Worm (Caenorhabditis elegans) whole organism, late embryonic: ENCODE results near the gene C33D3.4.

Experiments used
- C08G9.2 ChIP-seq: sonication (generic microtip); optimal IDR thresholded peaks from 2 replicates; lab custom pipeline; 2016; ENCODE audit warnings: mild to moderate bottlenecking, missing genetic modification characterization, moderate library complexity, missing compliant biosample characterization
- C38D4.7 ChIP-seq: fragments of 200-800 bp; sonication (Bioruptor generic); optimal IDR thresholded peaks from 2 replicates; lab custom pipeline; 2018; ENCODE audit warnings: mild to moderate bottlenecking, missing genetic modification characterization, moderate library complexity, missing compliant biosample characterization
- F13H6.1 ChIP-seq: sonication (generic microtip); optimal IDR thresholded peaks from 2 replicates; lab custom pipeline; 2016; ENCODE audit warnings: missing genetic modification characterization, missing compliant biosample characterization
- ahr-1 ChIP-seq: sonication (generic microtip); optimal IDR thresholded peaks from 2 replicates; lab custom pipeline; 2016; ENCODE audit warnings: missing genetic modification characterization, missing compliant biosample characterization
- ceh-18 ChIP-seq: sonication (generic microtip); optimal IDR thresholded peaks from 2 replicates; lab custom pipeline; 2016; ENCODE audit warnings: missing genetic modification characterization, missing compliant biosample characterization
- ceh-2 ChIP-seq: sonication (generic microtip); optimal IDR thresholded peaks from 2 replicates; lab custom pipeline; 2016; ENCODE audit warnings: missing genotype, missing genetic modification characterization, missing compliant biosample characterization
- ceh-22 ChIP-seq: sonication (generic microtip); optimal IDR thresholded peaks from 2 replicates; lab custom pipeline; 2017; ENCODE audit warnings: missing biosample characterization, missing genetic modification characterization
- ceh-24 ChIP-seq: sonication (generic microtip); optimal IDR thresholded peaks from 2 replicates; lab custom pipeline; 2016; ENCODE audit warnings: mild to moderate bottlenecking, missing genetic modification characterization, missing compliant biosample characterization
- ceh-30 ChIP-seq: fragments of 150-350 bp; optimal IDR thresholded peaks from 2 replicates; lab custom pipeline; 2014; ENCODE audit warnings: missing biosample characterization, missing genetic modification characterization
- ceh-31 ChIP-seq: sonication (generic microtip); optimal IDR thresholded peaks from 2 replicates; lab custom pipeline; 2016; ENCODE audit warnings: missing genetic modification characterization, missing compliant biosample characterization
- ceh-34 ChIP-seq: sonication (generic microtip); optimal IDR thresholded peaks from 2 replicates; lab custom pipeline; 2016; ENCODE audit warnings: mild to moderate bottlenecking, missing genetic modification characterization, missing compliant biosample characterization
- ceh-48 ChIP-seq: sonication (generic microtip); optimal IDR thresholded peaks from 2 replicates; lab custom pipeline; 2016; ENCODE audit warnings: missing genetic modification characterization, inconsistent platforms, missing compliant biosample characterization
- ceh-6 ChIP-seq: fragments of 200-800 bp; sonication (Bioruptor generic); optimal IDR thresholded peaks from 2 replicates; lab custom pipeline; 2018; ENCODE audit warnings: mild to moderate bottlenecking, missing genetic modification characterization, missing compliant biosample characterization
- ceh-9 ChIP-seq: sonication (generic microtip); optimal IDR thresholded peaks from 2 replicates; lab custom pipeline; 2016; ENCODE audit warnings: mild to moderate bottlenecking, missing genetic modification characterization, inconsistent platforms, missing compliant biosample characterization
- che-1 ChIP-seq: sonication (generic microtip); optimal IDR thresholded peaks from 2 replicates; lab custom pipeline; 2016; ENCODE audit warnings: mild to moderate bottlenecking, missing genetic modification characterization, missing compliant biosample characterization
- dmd-4 ChIP-seq: sonication (generic microtip); optimal IDR thresholded peaks from 2 replicates; lab custom pipeline; 2016; ENCODE audit warnings: borderline replicate concordance, missing genetic modification characterization, missing compliant biosample characterization
- dve-1 ChIP-seq: sonication (generic microtip); optimal IDR thresholded peaks from 2 replicates; lab custom pipeline; 2017; ENCODE audit warnings: antibody characterized with exemption, mild to moderate bottlenecking, missing genetic modification characterization, missing compliant biosample characterization
- elt-2 ChIP-seq: sonication (generic microtip); optimal IDR thresholded peaks from 2 replicates; lab custom pipeline; 2016; ENCODE audit warnings: missing genetic modification reagents, missing genetic modification characterization, missing compliant biosample characterization
- elt-4 ChIP-seq: sonication (generic microtip); optimal IDR thresholded peaks from 2 replicates; lab custom pipeline; 2016; ENCODE audit warnings: missing genetic modification characterization, missing compliant biosample characterization
- ets-4 ChIP-seq: sonication (generic microtip); optimal IDR thresholded peaks from 2 replicates; lab custom pipeline; 2016; ENCODE audit warnings: missing genetic modification characterization, missing compliant biosample characterization
- eyg-1 ChIP-seq: sonication (generic microtip); optimal IDR thresholded peaks from 2 replicates; lab custom pipeline; 2016; ENCODE audit warnings: missing genotype, missing genetic modification characterization, missing compliant biosample characterization
- fax-1 ChIP-seq: sonication (generic microtip); optimal IDR thresholded peaks from 2 replicates; lab custom pipeline; 2016; ENCODE audit warnings: missing genotype, missing genetic modification characterization, missing compliant biosample characterization
- fkh-10 ChIP-seq: fragments of 150-350 bp; optimal IDR thresholded peaks from 2 replicates; lab custom pipeline; 2014; ENCODE audit warnings: missing biosample characterization, missing genetic modification reagents, missing genetic modification characterization
- gmeb-2 ChIP-seq: sonication (generic microtip); optimal IDR thresholded peaks from 2 replicates; lab custom pipeline; 2016; ENCODE audit warnings: missing genetic modification characterization, inconsistent platforms, missing compliant biosample characterization
- hlh-13 ChIP-seq: fragments of 200-800 bp; sonication (Bioruptor generic); optimal IDR thresholded peaks from 2 replicates; lab custom pipeline; 2018; ENCODE audit warnings: mild to moderate bottlenecking, missing genetic modification characterization, missing compliant biosample characterization
- hlh-15 ChIP-seq: sonication (generic microtip); optimal IDR thresholded peaks from 2 replicates; lab custom pipeline; 2016; ENCODE audit warnings: missing genetic modification characterization, missing compliant biosample characterization
- hlh-30 ChIP-seq: sonication (generic microtip); optimal IDR thresholded peaks from 2 replicates; lab custom pipeline; 2017; ENCODE audit warnings: antibody characterized with exemption, missing genetic modification characterization, missing compliant biosample characterization; ENCODE audit not compliant: insufficient read depth
- hlh-6 ChIP-seq: sonication (generic microtip); optimal IDR thresholded peaks from 2 replicates; lab custom pipeline; 2016; ENCODE audit warnings: missing genotype, missing genetic modification characterization, missing compliant biosample characterization
- hlh-8 ChIP-seq: sonication (generic microtip); optimal IDR thresholded peaks from 2 replicates; lab custom pipeline; 2016; ENCODE audit warnings: missing genotype, missing genetic modification characterization, missing compliant biosample characterization
- lin-11 ChIP-seq: fragments of 200-800 bp; sonication (Bioruptor generic); optimal IDR thresholded peaks from 2 replicates; lab custom pipeline; 2018; ENCODE audit warnings: mild to moderate bottlenecking, missing genetic modification characterization, missing compliant biosample characterization
- madf-2 ChIP-seq: sonication (generic microtip); optimal IDR thresholded peaks from 2 replicates; lab custom pipeline; 2017; ENCODE audit warnings: missing genetic modification characterization, missing compliant biosample characterization
- mec-3 ChIP-seq: sonication (generic microtip); optimal IDR thresholded peaks from 2 replicates; lab custom pipeline; 2016; ENCODE audit warnings: borderline replicate concordance, missing genetic modification characterization, missing compliant biosample characterization
- nfya-1 ChIP-seq: sonication (generic microtip); optimal IDR thresholded peaks from 2 replicates; lab custom pipeline; 2017; ENCODE audit warnings: missing genetic modification characterization, mild to moderate bottlenecking, missing compliant biosample characterization, antibody characterized with exemption, moderate library complexity
- nhr-232 ChIP-seq: sonication (generic microtip); optimal IDR thresholded peaks from 2 replicates; lab custom pipeline; 2016; ENCODE audit warnings: missing genetic modification characterization, missing compliant biosample characterization
- odd-2 ChIP-seq: sonication (generic microtip); optimal IDR thresholded peaks from 2 replicates; lab custom pipeline; 2017; ENCODE audit warnings: antibody characterized with exemption, mild to moderate bottlenecking, missing genetic modification characterization, missing compliant biosample characterization
- pag-3 ChIP-seq: sonication (generic microtip); optimal IDR thresholded peaks from 2 replicates; lab custom pipeline; 2016; ENCODE audit warnings: missing compliant biosample characterization, missing genetic modification characterization, borderline replicate concordance
- pax-1 ChIP-seq: fragments of 150-350 bp; optimal IDR thresholded peaks from 2 replicates; lab custom pipeline; 2014; ENCODE audit warnings: missing biosample characterization, missing genetic modification characterization
- pha-2 ChIP-seq: sonication (generic microtip); optimal IDR thresholded peaks from 2 replicates; lab custom pipeline; 2017; ENCODE audit warnings: mild to moderate bottlenecking, missing genetic modification characterization, missing compliant biosample characterization
- pha-4 ChIP-seq: fragments of 150-350 bp; optimal IDR thresholded peaks from 2 replicates; lab custom pipeline; 2018; ENCODE audit warnings: missing biosample characterization, missing genetic modification reagents, missing genetic modification characterization
- pqm-1 ChIP-seq: sonication (generic microtip); optimal IDR thresholded peaks from 2 replicates; lab custom pipeline; 2016; ENCODE audit warnings: missing genetic modification characterization, missing compliant biosample characterization
- pros-1 ChIP-seq: fragments of 150-350 bp; optimal IDR thresholded peaks from 2 replicates; lab custom pipeline; 2014; ENCODE audit warnings: missing biosample characterization, missing genetic modification reagents, missing genetic modification characterization
- ref-2 ChIP-seq: sonication (generic microtip); optimal IDR thresholded peaks from 2 replicates; lab custom pipeline; 2016; ENCODE audit warnings: missing genetic modification characterization, missing compliant biosample characterization
- rnt-1 ChIP-seq: sonication (generic microtip); optimal IDR thresholded peaks from 2 replicates; lab custom pipeline; 2016; ENCODE audit warnings: missing genetic modification characterization, missing compliant biosample characterization
- sdc-2 ChIP-seq: sonication (generic microtip); optimal IDR thresholded peaks from 2 replicates; lab custom pipeline; 2016; ENCODE audit warnings: missing genotype, missing genetic modification characterization, missing compliant biosample characterization
- syd-9 ChIP-seq: sonication (generic microtip); optimal IDR thresholded peaks from 2 replicates; lab custom pipeline; 2016; ENCODE audit warnings: mild to moderate bottlenecking, missing genetic modification characterization, moderate library complexity, missing compliant biosample characterization
- tbx-7 ChIP-seq: sonication (generic microtip); optimal IDR thresholded peaks from 2 replicates; lab custom pipeline; 2016; ENCODE audit warnings: missing genotype, missing genetic modification characterization, missing compliant biosample characterization
- unc-3 ChIP-seq, 2 experiments: fragments of 200-800 bp in 1 of 2; sonication (Bioruptor generic) in 1 of 2; sonication (generic microtip) in 1 of 2; conservative IDR thresholded peaks in 1 of 2; optimal IDR thresholded peaks in 1 of 2; 2 replicates each; pipeline versions ENCODE4 v1.3.6 to Lab custom; 2016 to 2022; ENCODE audit warnings: missing compliant biosample characterization in 2 of 2, missing genetic modification characterization in 2 of 2, missing genetic modification reagents in 1 of 2
- unc-42 ChIP-seq: sonication (generic microtip); optimal IDR thresholded peaks from 2 replicates; lab custom pipeline; 2016; ENCODE audit warnings: missing genotype, missing genetic modification characterization, missing compliant biosample characterization
- zip-5 ChIP-seq: sonication (generic microtip); optimal IDR thresholded peaks from 2 replicates; lab custom pipeline; 2016; ENCODE audit warnings: missing genetic modification characterization, missing compliant biosample characterization
- ztf-16 ChIP-seq: sonication (generic microtip); optimal IDR thresholded peaks from 2 replicates; lab custom pipeline; 2017; ENCODE audit warnings: missing genetic modification characterization, missing compliant biosample characterization

The C33D3.4 gene

ce11 chrX:10521313-10521712, 32.5 kb downstream of the C33D3.4 start, which contains the start of gene F14F3.4:
Gene F14F3.4, minus strand, starts transcription at chrX:10521413.
- no peak for TF ChIP-seq ztf-16 (tag; lab: Kevin White, UChicago)
- no peak for TF ChIP-seq pha-4 (tag; lab: Kevin White, UChicago)
- TF ChIP-seq C38D4.7 (GFP tag; lab: Kevin White, UChicago) = no peak
- TF ChIP-seq che-1 = no peak
- TF ChIP-seq rnt-1 (tag; lab: Kevin White, UChicago) = no peak
- no peak for TF ChIP-seq nfya-1 (tag; lab: Kevin White, UChicago)
- no peak for TF ChIP-seq elt-4
- no peak for TF ChIP-seq dmd-4
- TF ChIP-seq ceh-30 = no peak
- TF ChIP-seq sdc-2 (tag; lab: Kevin White, UChicago) = no peak
- TF ChIP-seq, all 69 proteins: peak for 0

DNA sequence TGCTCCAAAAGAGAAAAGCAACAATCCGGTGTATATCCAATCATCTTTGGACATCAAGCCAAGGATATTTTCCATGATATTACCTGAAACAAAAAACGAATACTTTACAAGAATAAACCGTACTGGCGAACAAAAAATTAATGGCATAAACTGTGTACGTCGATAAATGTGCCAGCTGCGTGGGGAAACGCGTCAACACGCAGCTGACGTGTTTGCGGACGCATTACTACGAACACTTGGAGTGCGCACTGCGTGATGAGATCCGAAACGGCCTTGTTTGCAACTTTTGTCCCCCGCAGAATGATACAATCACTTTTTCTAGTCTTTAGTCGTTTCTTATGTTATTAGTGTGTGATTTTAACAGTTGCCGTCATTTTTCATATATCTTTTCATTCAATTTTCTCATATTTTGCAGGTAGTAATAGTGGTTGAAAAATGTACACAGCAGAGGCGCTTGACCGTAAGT, 35.7 kb downstream of the C33D3.4 start, which contains the start of the genes mboa-7 and git-1:
TSS of gene mboa-7 (minus strand) at position 83 of the 466 bp plus-strand sequence.
TSS of gene git-1 (plus strand) at position 416 of the 466 bp plus-strand sequence.
- no peak for TF ChIP-seq ceh-9 (tag; lab: Kevin White, UChicago)
- TF ChIP-seq unc-3 (GFP tag; conservative IDR thresholded peaks at IDR 0.05; lab: Robert Waterston, UW) = no peak
- TF ChIP-seq unc-3 (tag; optimal IDR thresholded peaks at IDR 0.05; lab: Kevin White, UChicago) = no peak
- no peak for TF ChIP-seq pqm-1 (tag; lab: Kevin White, UChicago)
- no peak for TF ChIP-seq dve-1
- TF ChIP-seq che-1 = peak; percentile 12
- no peak for TF ChIP-seq mec-3 (tag; lab: Kevin White, UChicago)
- no peak for TF ChIP-seq tbx-7 (tag; lab: Kevin White, UChicago)
- no peak for TF ChIP-seq rnt-1 (tag; lab: Kevin White, UChicago)
- TF ChIP-seq ceh-18 (tag; lab: Kevin White, UChicago) = peak; percentile 31
- TF ChIP-seq elt-4 = no peak
- TF ChIP-seq hlh-6 (tag; lab: Kevin White, UChicago) = no peak
- peak; percentile 14 for TF ChIP-seq nhr-232 (tag; lab: Kevin White, UChicago)
- no peak for TF ChIP-seq odd-2 (tag; lab: Kevin White, UChicago)
- TF ChIP-seq hlh-8 = no peak
- TF ChIP-seq ref-2 (tag; lab: Kevin White, UChicago) = no peak
- no peak for TF ChIP-seq ahr-1 (tag; lab: Kevin White, UChicago)
- TF ChIP-seq ceh-2 (tag; lab: Kevin White, UChicago) = no peak
- TF ChIP-seq pax-1 = no peak
- no peak for TF ChIP-seq F13H6.1 (tag; lab: Kevin White, UChicago)
- no peak for TF ChIP-seq unc-42 (tag; lab: Kevin White, UChicago)
- TF ChIP-seq pha-2 (tag; lab: Kevin White, UChicago) = peak; percentile 20
- no peak for TF ChIP-seq hlh-30 (tag; lab: Kevin White, UChicago)
- TF ChIP-seq ceh-22 = no peak
- TF ChIP-seq elt-2 (tag; lab: Kevin White, UChicago) = peak; percentile 33
- no peak for TF ChIP-seq fax-1 (tag; lab: Kevin White, UChicago)
- TF ChIP-seq gmeb-2 (tag; lab: Kevin White, UChicago) = no peak
- no peak for TF ChIP-seq pag-3 (tag; lab: Kevin White, UChicago)
- TF ChIP-seq C08G9.2 (tag; lab: Kevin White, UChicago) = no peak
- TF ChIP-seq hlh-13 = no peak
- TF ChIP-seq zip-5 (tag; lab: Kevin White, UChicago) = no peak
- no peak for TF ChIP-seq ceh-24 (tag; lab: Kevin White, UChicago)
- TF ChIP-seq eyg-1 (tag; lab: Kevin White, UChicago) = no peak
- peak; percentile 33 for TF ChIP-seq ceh-48 (tag; lab: Kevin White, UChicago)
- no peak for TF ChIP-seq ceh-34 (tag; lab: Kevin White, UChicago)
- no peak for TF ChIP-seq syd-9 (tag; lab: Kevin White, UChicago)
- TF ChIP-seq lin-11 (tag; lab: Kevin White, UChicago) = no peak
- no peak for TF ChIP-seq C38D4.7 (GFP tag; lab: Kevin White, UChicago)
- no peak for TF ChIP-seq pros-1 (tag; lab: Kevin White, UChicago)
- peak; percentile 33 for TF ChIP-seq ceh-6 (GFP tag; lab: Kevin White, UChicago)
- no peak for TF ChIP-seq hlh-15 (tag; lab: Kevin White, UChicago)
- peak; percentile 12 for TF ChIP-seq madf-2 (tag; lab: Kevin White, UChicago)
- no peak for TF ChIP-seq ceh-30
- no peak for TF ChIP-seq ets-4 (tag; lab: Kevin White, UChicago)
- no peak for TF ChIP-seq fkh-10
- no peak for TF ChIP-seq dmd-4
- peak; percentile 43 for TF ChIP-seq ceh-31 (tag; lab: Kevin White, UChicago)
